Worm (Caenorhabditis elegans): ENCODE data around the gene F33G12.7.

The F33G12.7 gene

DNA sequence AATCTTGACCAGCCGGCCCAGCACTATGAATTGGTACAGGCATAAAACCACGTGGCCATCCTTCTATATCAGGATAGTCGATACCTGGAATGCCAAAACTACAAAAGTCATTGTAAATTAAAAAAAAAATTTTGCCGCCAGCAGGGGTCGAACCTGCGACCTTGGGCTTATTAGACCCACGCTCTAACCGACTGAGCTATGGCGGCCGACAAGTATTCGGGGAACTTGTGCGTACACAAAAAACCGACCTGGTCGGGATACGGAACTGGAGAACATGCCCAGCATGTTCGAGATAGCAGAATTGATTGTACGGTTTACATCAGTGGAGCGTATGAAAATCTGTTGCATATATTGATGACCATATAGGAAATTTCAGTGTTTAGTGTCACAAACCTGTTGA is 16.8 kb upstream of the F33G12.7 start (continued):
- TF ChIP-seq aly-2 (tag; optimal IDR thresholded peaks at IDR 0.05): no peak
- peak in 2 of 3 experiments; percentile 11 for TF ChIP-seq ceh-82 (tag; optimal IDR thresholded peaks at IDR 0.05)
- peak; percentile 62 for TF ChIP-seq lin-13 (GFP tag; optimal IDR thresholded peaks at IDR 0.05)
- peak; percentile 43 for TF ChIP-seq skn-1 (tag; optimal IDR thresholded peaks at IDR 0.05)
- TF ChIP-seq hlh-17 (GFP tag; optimal IDR thresholded peaks at IDR 0.05; ENCODE audit: borderline replicate concordance): no peak
- peak; percentile 44 for TF ChIP-seq C16A3.4 (tag; optimal IDR thresholded peaks at IDR 0.05)

DNA sequence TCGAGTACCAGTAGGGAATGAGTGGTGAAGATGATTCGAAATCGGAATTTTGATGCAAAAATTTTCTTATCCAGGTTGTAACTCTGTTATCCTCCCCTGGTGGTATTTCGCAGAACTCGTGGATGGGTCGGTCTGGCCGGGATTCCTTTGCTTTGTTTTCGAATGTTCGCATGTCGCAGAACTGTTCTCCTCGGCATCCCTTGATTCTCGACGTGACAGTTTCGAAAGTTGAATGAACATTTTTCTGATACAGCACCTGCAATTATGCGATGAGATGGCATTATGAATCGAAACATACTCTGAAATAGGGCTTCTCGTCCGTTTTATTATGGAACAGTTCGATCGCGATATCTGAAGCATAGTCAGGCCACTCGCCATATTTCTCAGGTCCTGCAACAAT is 15.8 kb upstream of the F33G12.7 start:
- TF ChIP-seq unc-86 (tag; optimal IDR thresholded peaks at IDR 0.05): no peak
- TF ChIP-seq lin-15B (tag; optimal IDR thresholded peaks at IDR 0.05): no peak
- peak; percentile 0 for TF ChIP-seq dsc-1 (tag; optimal IDR thresholded peaks at IDR 0.05)
- no peak for TF ChIP-seq nhr-76 (tag; optimal IDR thresholded peaks at IDR 0.05)
- no peak for TF ChIP-seq lin-13 (GFP tag; optimal IDR thresholded peaks at IDR 0.05)
- TF ChIP-seq mdl-1 (tag; optimal IDR thresholded peaks at IDR 0.05): no peak
- TF ChIP-seq hpl-2 (GFP tag; optimal IDR thresholded peaks at IDR 0.05): no peak
- no peak for TF ChIP-seq swsn-7 (tag; optimal IDR thresholded peaks at IDR 0.05)
- no peak for TF ChIP-seq ceh-88 (GFP tag; IDR thresholded peaks at IDR 0.05)
- TF ChIP-seq elt-2 (tag; optimal IDR thresholded peaks at IDR 0.05): no peak
- no peak for TF ChIP-seq aha-1 (tag; optimal IDR thresholded peaks at IDR 0.05)
- peak; percentile 7 for TF ChIP-seq nhr-77 (tag; optimal IDR thresholded peaks at IDR 0.05)
- TF ChIP-seq unc-98 (GFP tag; IDR thresholded peaks at IDR 0.05): no peak
- no peak for TF ChIP-seq fkh-10 (GFP tag; optimal IDR thresholded peaks at IDR 0.05)
- no peak for TF ChIP-seq xbp-1 (tag; optimal IDR thresholded peaks at IDR 0.05)
- no peak for TF ChIP-seq egl-27 (tag; optimal IDR thresholded peaks at IDR 0.05)
- no peak for TF ChIP-seq unc-62 (GFP tag; optimal IDR thresholded peaks at IDR 0.05)
- TF ChIP-seq ceh-8 (GFP tag; optimal IDR thresholded peaks at IDR 0.05): no peak
- no peak for TF ChIP-seq ceh-63 (GFP tag; optimal IDR thresholded peaks at IDR 0.05)
- TF ChIP-seq Y116A8C.19 (tag; optimal IDR thresholded peaks at IDR 0.05; ENCODE audit: borderline replicate concordance): no peak
- peak in 1 of 2 experiments; percentile 2 for TF ChIP-seq lsy-2 (tag; optimal IDR thresholded peaks at IDR 0.05)
- TF ChIP-seq fkh-8 (tag; optimal IDR thresholded peaks at IDR 0.05): no peak
- no peak for TF ChIP-seq nhr-28 (tag; optimal IDR thresholded peaks at IDR 0.05)
- TF ChIP-seq ets-5 (GFP tag; IDR thresholded peaks at IDR 0.05): no peak
- TF ChIP-seq ztf-11 (tag; optimal IDR thresholded peaks at IDR 0.05): no peak
- no peak for TF ChIP-seq efl-1 (optimal IDR thresholded peaks at IDR 0.05)
- peak in 1 of 2 experiments; percentile 92 for TF ChIP-seq efl-1 (GFP tag; optimal IDR thresholded peaks at IDR 0.05 in 1 of 2)
- no peak for TF ChIP-seq rnt-1 (tag; optimal IDR thresholded peaks at IDR 0.05)
- peak; percentile 47 for TF ChIP-seq nhr-85 (tag)
- no peak for TF ChIP-seq pag-3 (tag; optimal IDR thresholded peaks at IDR 0.05; ENCODE audit: borderline replicate concordance, insufficient read depth)
- no peak for TF ChIP-seq zag-1 (tag; optimal IDR thresholded peaks at IDR 0.05)
- no peak for TF ChIP-seq dpl-1 (GFP tag; optimal IDR thresholded peaks at IDR 0.05)
- no peak for TF ChIP-seq efl-3 (GFP tag; optimal IDR thresholded peaks at IDR 0.05)
- no peak for TF ChIP-seq tlp-1 (tag; optimal IDR thresholded peaks at IDR 0.05)
- no peak for TF ChIP-seq grh-1 (GFP tag; IDR thresholded peaks at IDR 0.05)
- TF ChIP-seq unc-30 (tag; optimal IDR thresholded peaks at IDR 0.05): no peak
- TF ChIP-seq ama-1 (optimal IDR thresholded peaks at IDR 0.05): no peak
- no peak for TF ChIP-seq ces-1 (GFP tag; optimal IDR thresholded peaks at IDR 0.05)

All from whole organism, L1 larva.